Fruit fly (Drosophila melanogaster) whole organism, pupa: ENCODE data around the gene CG42866.

Experiments used
- CG10348 ChIP-seq: fragments of 200-800 bp; sonication (Bioruptor generic); IDR thresholded peaks from 2 replicates; pipeline ENCODE4 v1.3.6; 2022; ENCODE audit warnings: missing biosample characterization, missing genetic modification characterization
- CG12605 ChIP-seq: fragments of 200-800 bp; sonication (Bioruptor generic); IDR thresholded peaks from 2 replicates; pipeline ENCODE4 v1.3.6; 2022; ENCODE audit warnings: missing biosample characterization, missing genetic modification characterization
- CG14655 ChIP-seq: fragments of 200-800 bp; sonication (Bioruptor generic); optimal IDR thresholded peaks from 3 replicates; lab custom pipeline; 2017; ENCODE audit warnings: mild to moderate bottlenecking, missing biosample characterization, missing genetic modification reagents, missing genetic modification characterization
- CG15710 ChIP-seq: fragments of 200-800 bp; sonication (Bioruptor generic); optimal IDR thresholded peaks from 2 replicates; lab custom pipeline; 2018; ENCODE audit warnings: missing biosample characterization, mild to moderate bottlenecking, missing genetic modification characterization, moderate library complexity
- CG32121 ChIP-seq: fragments of 200-800 bp; sonication (Bioruptor generic); IDR thresholded peaks from 2 replicates; pipeline ENCODE4 v1.3.6; 2022; ENCODE audit warnings: missing biosample characterization, missing genetic modification characterization
- CG34367 ChIP-seq: fragments of 200-800 bp; sonication (Bioruptor generic); optimal IDR thresholded peaks from 2 replicates; lab custom pipeline; 2018; ENCODE audit warnings: missing biosample characterization, mild to moderate bottlenecking, missing genetic modification characterization
- CG4496 ChIP-seq: fragments of 200-800 bp; sonication (Bioruptor generic); IDR thresholded peaks from 3 replicates; pipeline ENCODE4 v1.3.6; 2022; ENCODE audit warnings: missing biosample characterization, missing genetic modification characterization
- CG8159 ChIP-seq: fragments of 200-800 bp; sonication (Bioruptor generic); optimal IDR thresholded peaks from 3 replicates; lab custom pipeline; 2018; ENCODE audit warnings: missing biosample characterization, mild to moderate bottlenecking, missing genetic modification characterization, moderate library complexity
- CG8301 ChIP-seq: fragments of 200-800 bp; sonication (Bioruptor generic); optimal IDR thresholded peaks from 2 replicates; lab custom pipeline; 2018; ENCODE audit warnings: missing biosample characterization, mild to moderate bottlenecking, missing genetic modification characterization
- CG9948 ChIP-seq: fragments of 200-800 bp; sonication (Bioruptor generic); optimal IDR thresholded peaks from 2 replicates; lab custom pipeline; 2018; ENCODE audit warnings: missing biosample characterization, mild to moderate bottlenecking, missing genetic modification characterization, moderate library complexity
- D1 ChIP-seq: fragments of 200-800 bp; sonication (Bioruptor generic); optimal IDR thresholded peaks from 2 replicates; lab custom pipeline; 2018; ENCODE audit warnings: missing biosample characterization, mild to moderate bottlenecking, missing genetic modification characterization, moderate library complexity
- EcR ChIP-seq: fragments of 200-800 bp; sonication (Bioruptor generic); optimal IDR thresholded peaks from 3 replicates; lab custom pipeline; 2019; ENCODE audit warnings: missing biosample characterization, missing genetic modification characterization, mild to moderate bottlenecking, moderate library complexity, missing genetic modification reagents
- fd96Ca ChIP-seq: fragments of 200-800 bp; sonication (Bioruptor generic); IDR thresholded peaks from 3 replicates; pipeline ENCODE4 v1.3.6; 2022; ENCODE audit warnings: missing biosample characterization, missing genetic modification characterization
- rn ChIP-seq: fragments of 200-800 bp; sonication (Bioruptor generic); IDR thresholded peaks from 2 replicates; pipeline ENCODE4 v1.3.6; 2022; ENCODE audit warnings: missing biosample characterization, missing genetic modification characterization

dm6 chr2L:19947992-19948524 is 13.4 kb downstream of the CG42866 start:
- TF ChIP-seq CG15710 (tag; lab: Kevin White, UChicago) (no peak), CG14655 (GFP tag; lab: Kevin White, UChicago) (no peak), CG8301 (tag; lab: Kevin White, UChicago) (no peak), CG34367 (tag; lab: Kevin White, UChicago) (no peak), rn (no peak), CG4496 (no peak; the same call in 2 of the 3 replicates), CG9948 (no peak), CG32121 (GFP tag; lab: Robert Waterston, UW) (no peak), fd96Ca (GFP tag; lab: Robert Waterston, UW) (no peak), CG8159 (no peak), CG10348 (no peak), D1 (tag; lab: Kevin White, UChicago) (no peak), EcR (GFP tag; lab: Kevin White, UChicago) (no peak), CG12605 (GFP tag; lab: Robert Waterston, UW) (no peak)
